Fruit fly (Drosophila melanogaster): ENCODE data around the gene Rh4.
A peak's percentile ranks its signal among the peaks of the same experiment; 100 is the strongest.

The Rh4 gene

DNA sequence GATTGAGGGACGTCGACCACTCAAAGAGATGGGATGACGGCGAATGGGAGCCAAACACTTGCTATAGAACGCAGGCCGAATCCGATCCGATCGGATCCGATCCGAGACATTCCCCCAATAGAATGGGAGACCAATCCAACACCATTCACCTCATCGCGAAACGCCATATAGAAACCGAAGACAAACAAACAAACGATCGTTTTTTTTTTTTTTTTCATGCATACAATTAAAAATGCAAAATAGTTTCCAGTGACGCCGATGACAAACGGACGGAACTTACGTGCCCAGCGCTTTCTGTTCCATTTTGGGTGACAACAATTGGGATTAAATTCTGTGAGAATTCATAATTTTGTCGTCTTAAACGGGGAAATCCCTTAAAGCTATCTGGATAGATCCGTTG is 48.3 kb downstream of the Rh4 start:
- TF ChIP-seq pan (optimal IDR thresholded peaks at IDR 0.05) (no peak), Vsx2 (GFP tag; optimal IDR thresholded peaks at IDR 0.05; ENCODE audit: partially characterized antibody) (no peak), brk (GFP tag; optimal IDR thresholded peaks at IDR 0.05) (no peak), h (GFP tag; optimal IDR thresholded peaks at IDR 0.05) (no peak), Dfd (GFP tag; optimal IDR thresholded peaks at IDR 0.05) (no peak), Jra (GFP tag; optimal IDR thresholded peaks at IDR 0.05) (no peak), jim (GFP tag; optimal IDR thresholded peaks at IDR 0.05) (no peak), dsf (GFP tag; optimal IDR thresholded peaks at IDR 0.05; ENCODE audit: borderline replicate concordance) (no peak), CrebA (GFP tag; optimal IDR thresholded peaks at IDR 0.05; ENCODE audit: borderline replicate concordance) (no peak)

dm6 chr3L:16811908-16812307 is 50.4 kb downstream of the Rh4 start:
- TF ChIP-seq br (GFP tag; optimal IDR thresholded peaks at IDR 0.05) (no peak), Mio (GFP tag; optimal IDR thresholded peaks at IDR 0.05) (no peak), woc (GFP tag; optimal IDR thresholded peaks at IDR 0.05) (peak; percentile 50), foxo (GFP tag; optimal IDR thresholded peaks at IDR 0.05) (peak in 1 of 2 experiments; percentile 42), ey (GFP tag; optimal IDR thresholded peaks at IDR 0.05) (peak; percentile 35), Jra (GFP tag; optimal IDR thresholded peaks at IDR 0.05) (no peak), pan (optimal IDR thresholded peaks at IDR 0.05) (no peak), sv (GFP tag; optimal IDR thresholded peaks at IDR 0.05) (no peak), Dfd (GFP tag; optimal IDR thresholded peaks at IDR 0.05) (no peak), brk (GFP tag; optimal IDR thresholded peaks at IDR 0.05) (no peak), Vsx2 (GFP tag; optimal IDR thresholded peaks at IDR 0.05; ENCODE audit: partially characterized antibody) (peak; percentile 45)

DNA sequence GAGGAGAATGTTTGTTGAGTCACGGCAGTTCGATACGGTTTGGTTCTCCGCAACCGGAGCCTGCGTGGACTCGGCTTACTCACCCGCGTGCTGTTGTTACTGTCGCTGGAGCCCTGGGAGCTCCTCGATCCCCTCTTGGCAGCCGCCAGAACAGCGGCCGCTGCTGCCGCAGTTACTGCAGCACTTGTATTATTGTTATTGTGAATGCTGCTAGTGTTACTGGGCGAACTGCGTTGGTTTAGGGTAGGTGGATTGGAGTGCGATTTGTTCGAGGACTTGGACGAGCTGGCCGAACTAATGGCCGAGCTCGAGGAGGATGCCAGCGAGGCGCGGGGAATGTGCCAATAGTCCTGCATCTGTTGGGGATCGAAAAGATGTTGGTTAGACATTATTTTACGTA is 51.8 kb downstream of the Rh4 start:
- TF ChIP-seq jim (GFP tag; optimal IDR thresholded peaks at IDR 0.05) (no peak), tai (GFP tag; optimal IDR thresholded peaks at IDR 0.05) (no peak), pan (optimal IDR thresholded peaks at IDR 0.05) (no peak), CG32264 (GFP tag; optimal IDR thresholded peaks at IDR 0.05) (no peak), Hnf4 (GFP tag; optimal IDR thresholded peaks at IDR 0.05) (no peak), Rel (GFP tag; optimal IDR thresholded peaks at IDR 0.05) (no peak), Rel (tag; optimal IDR thresholded peaks at IDR 0.05) (no peak), N (GFP tag; optimal IDR thresholded peaks at IDR 0.05) (no peak), CG9705 (GFP tag; optimal IDR thresholded peaks at IDR 0.05) (no peak), Myc (optimal IDR thresholded peaks at IDR 0.05) (no peak), psq (GFP tag; optimal IDR thresholded peaks at IDR 0.05) (no peak), br (GFP tag; optimal IDR thresholded peaks at IDR 0.05) (no peak)

DNA sequence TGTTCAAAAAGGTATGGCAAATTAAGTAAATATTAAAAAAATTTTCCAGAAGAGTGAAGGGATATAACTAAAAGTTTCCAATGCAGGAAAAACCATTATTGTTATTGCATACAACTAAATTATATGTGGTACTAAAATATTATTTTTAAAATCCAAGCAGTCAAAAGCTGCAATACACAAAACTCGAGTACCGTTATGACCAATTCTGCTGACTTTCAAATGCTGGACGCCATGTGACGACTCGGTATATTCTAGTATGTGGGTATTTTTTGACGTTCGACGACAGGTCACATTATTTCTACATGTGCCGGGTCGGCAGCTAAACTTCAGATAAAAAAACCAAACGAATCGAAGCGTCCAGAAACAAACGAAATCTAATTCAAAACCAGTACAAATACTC is 54.2 kb downstream of the Rh4 start:
- peak in 1 of 2 experiments; percentile 69 for TF ChIP-seq dl (GFP tag; optimal IDR thresholded peaks at IDR 0.05; ENCODE audit: insufficient read depth in 1 of 2, partially characterized antibody in 2 of 2)
- TF ChIP-seq Myc (optimal IDR thresholded peaks at IDR 0.05), result peak; percentile 38
- TF ChIP-seq Rel (GFP tag; optimal IDR thresholded peaks at IDR 0.05), result no peak
- peak; percentile 36 for TF ChIP-seq Rel (tag; optimal IDR thresholded peaks at IDR 0.05)
- peak; percentile 3 for TF ChIP-seq Hr83 (GFP tag; optimal IDR thresholded peaks at IDR 0.05; ENCODE audit: poor library complexity, severe bottlenecking)
- peak; percentile 1 for TF ChIP-seq Hnf4 (GFP tag; optimal IDR thresholded peaks at IDR 0.05)
- no peak for TF ChIP-seq Abd-B (GFP tag; optimal IDR thresholded peaks at IDR 0.05)
- TF ChIP-seq br (GFP tag; optimal IDR thresholded peaks at IDR 0.05), result no peak
- TF ChIP-seq HLH106 (tag; optimal IDR thresholded peaks at IDR 0.05), result peak; percentile 0
- peak; percentile 73 for TF ChIP-seq Vsx2 (GFP tag; optimal IDR thresholded peaks at IDR 0.05; ENCODE audit: partially characterized antibody)
- TF ChIP-seq h (GFP tag; optimal IDR thresholded peaks at IDR 0.05), result peak; percentile 16
- peak; percentile 95 for TF ChIP-seq Dif (GFP tag; optimal IDR thresholded peaks at IDR 0.05; ENCODE audit: partially characterized antibody)

- TF ChIP-seq Abd-B (GFP tag; optimal IDR thresholded peaks at IDR 0.05), result no peak
- no peak for TF ChIP-seq Jra (GFP tag; optimal IDR thresholded peaks at IDR 0.05)
- TF ChIP-seq h (GFP tag; optimal IDR thresholded peaks at IDR 0.05), result no peak
- TF ChIP-seq dmrt93B (GFP tag; optimal IDR thresholded peaks at IDR 0.05), result no peak
- no peak for TF ChIP-seq tai (GFP tag; optimal IDR thresholded peaks at IDR 0.05)
- no peak for TF ChIP-seq jim (GFP tag; optimal IDR thresholded peaks at IDR 0.05)
- TF ChIP-seq Vsx2 (GFP tag; optimal IDR thresholded peaks at IDR 0.05; ENCODE audit: partially characterized antibody), result no peak
- TF ChIP-seq OdsH (GFP tag; optimal IDR thresholded peaks at IDR 0.05), result no peak
- no peak for TF ChIP-seq Myc (optimal IDR thresholded peaks at IDR 0.05)
- no peak for TF ChIP-seq br (GFP tag; optimal IDR thresholded peaks at IDR 0.05)
- no peak for TF ChIP-seq psq (GFP tag; optimal IDR thresholded peaks at IDR 0.05)
- no peak for TF ChIP-seq woc (GFP tag; optimal IDR thresholded peaks at IDR 0.05)
- no peak for TF ChIP-seq CrebA (GFP tag; optimal IDR thresholded peaks at IDR 0.05; ENCODE audit: borderline replicate concordance)
- no peak for TF ChIP-seq Hr78 (GFP tag; optimal IDR thresholded peaks at IDR 0.05)
These were observed 54.8 kb downstream of the Rh4 start, which contains the start of gene CG9674 for dm6 chr3L:16807558-16807957. CG9674 (minus strand) TSS chr3L:16807731.

Data from whole organism, wandering third instar larva.